Worm (Caenorhabditis elegans): ENCODE data around the gene nlp-58.

DNA sequence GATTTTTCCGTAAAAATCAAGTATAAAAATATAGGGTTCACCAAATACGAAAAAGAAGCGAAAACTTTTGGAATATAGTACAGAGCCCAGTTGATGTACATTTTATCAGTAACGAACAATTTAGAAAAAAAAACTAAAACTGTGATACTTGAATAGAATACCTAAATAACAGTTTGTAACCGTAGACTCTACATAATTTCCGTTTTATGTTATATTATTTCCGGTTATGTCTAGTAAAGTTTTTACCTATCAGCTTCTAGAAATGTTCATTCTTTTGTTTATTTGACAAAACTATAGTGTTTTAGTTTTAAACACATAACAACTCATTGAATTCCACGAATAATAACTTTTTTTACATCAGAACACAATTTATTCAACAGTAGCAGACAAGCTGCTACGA lies 11.3 kb downstream of the nlp-58 start, which contains the start of gene srj-33:
- TF ChIP-seq flt-1 (GFP tag; IDR thresholded peaks at IDR 0.05) (no peak), med-1 (GFP tag; optimal IDR thresholded peaks at IDR 0.05; ENCODE audit: insufficient read depth) (no peak), ztf-29 (GFP tag; IDR thresholded peaks at IDR 0.05) (no peak), tab-1 (GFP tag; IDR thresholded peaks at IDR 0.05) (no peak), cog-1 (tag; optimal IDR thresholded peaks at IDR 0.05) (no peak), ztf-23 (GFP tag; IDR thresholded peaks at IDR 0.05) (no peak)

Data from whole organism, midembryonic.